Fruit fly (Drosophila melanogaster): Measurements from ENCODE around the gene CG5828.
A peak's percentile ranks its signal among the peaks of the same experiment; 100 is the strongest.

DNA sequence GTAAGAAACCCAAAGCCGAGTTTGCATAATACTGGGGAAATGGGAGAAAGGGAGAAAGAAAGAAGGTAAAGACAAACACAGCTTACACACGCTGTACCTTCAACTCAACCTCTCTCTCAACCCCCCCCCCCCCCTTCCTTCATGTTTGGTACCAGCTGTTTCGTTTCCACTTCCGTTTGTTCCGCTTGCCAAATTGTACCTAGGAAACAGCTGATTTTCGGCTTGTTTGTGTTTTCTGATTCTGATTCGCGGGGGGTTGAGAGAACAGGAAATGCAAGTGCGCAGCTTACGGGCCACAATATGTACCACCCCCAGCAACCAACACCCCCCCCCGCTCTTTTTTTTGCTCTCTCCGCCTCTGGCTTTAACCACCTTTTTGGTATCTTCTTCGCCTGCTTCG, 29.8 kb upstream of the CG5828 start:
- TF ChIP-seq CG12768 (GFP tag; optimal IDR thresholded peaks at IDR 0.05), result peak; percentile 24
- TF ChIP-seq pad (GFP tag; optimal IDR thresholded peaks at IDR 0.05), result peak; percentile 32
- no peak for TF ChIP-seq Crg-1 (GFP tag; optimal IDR thresholded peaks at IDR 0.05)
- TF ChIP-seq CG7101 (tag; optimal IDR thresholded peaks at IDR 0.05), result no peak
- no peak for TF ChIP-seq CG33017 (tag; optimal IDR thresholded peaks at IDR 0.05)
- no peak for TF ChIP-seq CG11617 (GFP tag; optimal IDR thresholded peaks at IDR 0.05)
- no peak for TF ChIP-seq kay (GFP tag; ENCODE audit: borderline replicate concordance)
